Fruit fly (Drosophila melanogaster) whole organism, embryonic: ENCODE data around the gene CG15336.

ENCODE experiments used
- Atf3 ChIP-seq: fragments of 200-800 bp; sonication (Bioruptor generic); optimal IDR thresholded peaks from 3 replicates; lab custom pipeline; 2016; ENCODE audit warnings: missing biosample characterization, missing genetic modification characterization
- CG14710 ChIP-seq: fragments of 200-800 bp; sonication (Bioruptor generic); optimal IDR thresholded peaks from 3 replicates; lab custom pipeline; 2019; ENCODE audit warnings: missing biosample characterization, mild to moderate bottlenecking, missing genetic modification characterization, moderate library complexity
- CG17186 ChIP-seq: fragments of 200-800 bp; sonication (Bioruptor generic); optimal IDR thresholded peaks from 3 replicates; lab custom pipeline; 2017; ENCODE audit warnings: missing biosample characterization, missing genetic modification reagents, missing genetic modification characterization
- CG2889 ChIP-seq: fragments of 200-800 bp; sonication (Bioruptor generic); IDR thresholded peaks from 3 replicates; pipeline ENCODE4 v1.3.6; 2022; ENCODE audit warnings: missing biosample characterization, missing genetic modification characterization
- CG3065 ChIP-seq: fragments of 200-800 bp; sonication (Bioruptor generic); optimal IDR thresholded peaks from 2 replicates; lab custom pipeline; 2016; ENCODE audit warnings: missing biosample characterization, missing genetic modification characterization
- CG33213 ChIP-seq: fragments of 200-800 bp; sonication (Bioruptor generic); optimal IDR thresholded peaks from 3 replicates; lab custom pipeline; 2016; ENCODE audit warnings: missing biosample characterization, missing genetic modification characterization
- CG34422 ChIP-seq: fragments of 200-800 bp; sonication (Bioruptor generic); IDR thresholded peaks from 3 replicates; pipeline ENCODE4 v1.3.6; 2022; ENCODE audit warnings: missing biosample characterization, missing genetic modification characterization
- CG4282 ChIP-seq: fragments of 200-800 bp; sonication (Bioruptor generic); optimal IDR thresholded peaks from 2 replicates; lab custom pipeline; 2016; ENCODE audit warnings: missing biosample characterization, missing genetic modification characterization
- CG4328 ChIP-seq: fragments of 200-800 bp; sonication (Bioruptor generic); optimal IDR thresholded peaks from 3 replicates; lab custom pipeline; 2017; ENCODE audit warnings: missing biosample characterization, missing genetic modification reagents, missing genetic modification characterization
- CG6254 ChIP-seq: fragments of 200-800 bp; sonication (Bioruptor generic); optimal IDR thresholded peaks from 3 replicates; lab custom pipeline; 2017; ENCODE audit warnings: mild to moderate bottlenecking, missing biosample characterization, missing genetic modification reagents, missing genetic modification characterization
- CG7786 ChIP-seq: fragments of 200-800 bp; sonication (Bioruptor generic); optimal IDR thresholded peaks from 2 replicates; lab custom pipeline; 2016; ENCODE audit warnings: missing biosample characterization, missing genetic modification characterization
- CG9876 ChIP-seq: fragments of 200-800 bp; sonication (Bioruptor generic); optimal IDR thresholded peaks from 2 replicates; lab custom pipeline; 2016; ENCODE audit warnings: missing biosample characterization, missing genetic modification characterization
- CrebB ChIP-seq: fragments of 200-800 bp; sonication (Bioruptor generic); optimal IDR thresholded peaks from 3 replicates; lab custom pipeline; 2018; ENCODE audit warnings: missing biosample characterization, mild to moderate bottlenecking, missing genetic modification characterization
- Doc2 ChIP-seq: fragments of 200-800 bp; sonication (Bioruptor generic); IDR thresholded peaks from 2 replicates; pipeline ENCODE4 v1.3.6; 2022; ENCODE audit warnings: missing biosample characterization, missing genetic modification characterization
- Dp ChIP-seq: fragments of 200-800 bp; sonication (Bioruptor generic); optimal IDR thresholded peaks from 2 replicates; lab custom pipeline; 2018; ENCODE audit warnings: missing biosample characterization, mild to moderate bottlenecking, missing genetic modification characterization, moderate library complexity
- E2f1 ChIP-seq: fragments of 200-800 bp; sonication (Bioruptor generic); IDR thresholded peaks from 2 replicates; pipeline ENCODE4 v1.3.6; 2022; ENCODE audit warnings: missing biosample characterization, missing genetic modification characterization
- HHEX ChIP-seq: fragments of 200-800 bp; sonication (Bioruptor generic); optimal IDR thresholded peaks from 3 replicates; lab custom pipeline; 2017; ENCODE audit warnings: missing biosample characterization, mild to moderate bottlenecking, missing genetic modification characterization, missing genetic modification reagents
- HLH3B ChIP-seq: fragments of 200-800 bp; sonication (Bioruptor generic); IDR thresholded peaks from 2 replicates; pipeline ENCODE4 v1.3.6; 2022; ENCODE audit warnings: missing biosample characterization, missing genetic modification characterization
- HLH54F ChIP-seq: fragments of 200-800 bp; sonication (Bioruptor generic); optimal IDR thresholded peaks from 3 replicates; lab custom pipeline; 2016; ENCODE audit warnings: missing biosample characterization, missing genetic modification characterization
- Hmr ChIP-seq: fragments of 200-800 bp; sonication (Bioruptor generic); optimal IDR thresholded peaks from 3 replicates; lab custom pipeline; 2017; ENCODE audit warnings: mild to moderate bottlenecking, missing biosample characterization, missing genetic modification reagents, missing genetic modification characterization
- Jarid2 ChIP-seq: fragments of 200-800 bp; sonication (Bioruptor generic); optimal IDR thresholded peaks from 3 replicates; lab custom pipeline; 2017; ENCODE audit warnings: mild to moderate bottlenecking, missing biosample characterization, missing genetic modification reagents, missing genetic modification characterization
- Mad ChIP-seq: fragments of 200-800 bp; sonication (Bioruptor generic); optimal IDR thresholded peaks from 2 replicates; lab custom pipeline; 2016; ENCODE audit warnings: missing biosample characterization, missing genetic modification characterization
- Neu2 ChIP-seq: fragments of 200-800 bp; sonication (Bioruptor generic); optimal IDR thresholded peaks from 3 replicates; lab custom pipeline; 2016; ENCODE audit warnings: missing biosample characterization, missing genetic modification characterization, borderline replicate concordance
- Pdp1 ChIP-seq, 2 experiments: fragments of 200-800 bp; sonication (Bioruptor generic); optimal IDR thresholded peaks; 3 replicates each; lab custom pipeline; 2016; ENCODE audit warnings: missing biosample characterization in 2 of 2, missing genetic modification characterization in 2 of 2, mild to moderate bottlenecking in 1 of 2, moderate library complexity in 1 of 2
- Rfx ChIP-seq: fragments of 200-800 bp; sonication (Bioruptor generic); IDR thresholded peaks from 2 replicates; pipeline ENCODE4 v1.3.6; 2022; ENCODE audit warnings: missing biosample characterization, missing genetic modification characterization
- Scr ChIP-seq: fragments of 200-800 bp; sonication (Bioruptor generic); IDR thresholded peaks from 2 replicates; pipeline ENCODE4 v1.3.6; 2022; ENCODE audit warnings: missing biosample characterization, missing genetic modification characterization; ENCODE audit not compliant: partially characterized antibody
- Ssrp ChIP-seq: fragments of 200-800 bp; sonication (Bioruptor generic); optimal IDR thresholded peaks from 2 replicates; lab custom pipeline; 2018; ENCODE audit warnings: missing biosample characterization, mild to moderate bottlenecking, missing genetic modification characterization, moderate library complexity
- ara ChIP-seq: fragments of 200-800 bp; sonication (Bioruptor generic); IDR thresholded peaks from 2 replicates; pipeline ENCODE4 v1.3.6; 2022; ENCODE audit warnings: missing biosample characterization, missing genetic modification characterization
- btn ChIP-seq: fragments of 200-800 bp; sonication (Bioruptor generic); optimal IDR thresholded peaks from 2 replicates; lab custom pipeline; 2016; ENCODE audit warnings: missing biosample characterization, missing genetic modification characterization
- caup ChIP-seq: fragments of 200-800 bp; sonication (Bioruptor generic); optimal IDR thresholded peaks from 3 replicates; lab custom pipeline; 2017; ENCODE audit warnings: missing biosample characterization, mild to moderate bottlenecking, missing genetic modification characterization, moderate library complexity; ENCODE audit not compliant: severe bottlenecking
- chinmo ChIP-seq: fragments of 200-800 bp; sonication (Bioruptor generic); IDR thresholded peaks from 4 replicates; pipeline ENCODE4 v1.3.6; 2022; ENCODE audit warnings: missing biosample characterization, missing genetic modification characterization; ENCODE audit not compliant: partially characterized antibody
- disco-r ChIP-seq: fragments of 200-800 bp; sonication (Bioruptor generic); optimal IDR thresholded peaks from 2 replicates; lab custom pipeline; 2016; ENCODE audit warnings: missing biosample characterization, missing genetic modification characterization
- ftz-f1 ChIP-seq: fragments of 200-800 bp; sonication (Bioruptor generic); optimal IDR thresholded peaks from 2 replicates; lab custom pipeline; 2016; ENCODE audit warnings: missing biosample characterization, missing genetic modification characterization
- gce ChIP-seq: fragments of 200-800 bp; sonication (Bioruptor generic); IDR thresholded peaks from 3 replicates; pipeline ENCODE4 v1.3.6; 2022; ENCODE audit warnings: missing biosample characterization, missing genetic modification characterization
- gcm2 ChIP-seq: fragments of 200-800 bp; sonication (Bioruptor generic); optimal IDR thresholded peaks from 2 replicates; lab custom pipeline; 2016; ENCODE audit warnings: missing biosample characterization, missing genetic modification characterization
- gem ChIP-seq: fragments of 200-800 bp; sonication (Bioruptor generic); optimal IDR thresholded peaks from 2 replicates; lab custom pipeline; 2019; ENCODE audit warnings: missing biosample characterization, mild to moderate bottlenecking, missing genetic modification characterization, moderate library complexity
- grn ChIP-seq: fragments of 200-800 bp; sonication (Bioruptor generic); optimal IDR thresholded peaks from 3 replicates; lab custom pipeline; 2017; ENCODE audit warnings: missing biosample characterization, missing genetic modification characterization
- hbn ChIP-seq: fragments of 200-800 bp; sonication (Bioruptor generic); IDR thresholded peaks from 2 replicates; pipeline ENCODE4 v1.3.6; 2022; ENCODE audit warnings: missing biosample characterization, missing genetic modification characterization; ENCODE audit not compliant: partially characterized antibody
- mam ChIP-seq: fragments of 200-800 bp; sonication (Bioruptor generic); optimal IDR thresholded peaks from 3 replicates; lab custom pipeline; 2016; ENCODE audit warnings: missing biosample characterization, missing genetic modification characterization
- mirr ChIP-seq: fragments of 200-800 bp; sonication (Bioruptor generic); optimal IDR thresholded peaks from 3 replicates; lab custom pipeline; 2018; ENCODE audit warnings: missing biosample characterization, mild to moderate bottlenecking, missing genetic modification characterization
- nerfin-1 ChIP-seq: fragments of 200-800 bp; sonication (Bioruptor generic); optimal IDR thresholded peaks from 3 replicates; lab custom pipeline; 2019; ENCODE audit warnings: missing biosample characterization, mild to moderate bottlenecking, missing genetic modification characterization, moderate library complexity
- nom ChIP-seq: fragments of 200-800 bp; sonication (Bioruptor generic); optimal IDR thresholded peaks from 2 replicates; lab custom pipeline; 2017; ENCODE audit warnings: missing biosample characterization, missing genetic modification characterization, mild to moderate bottlenecking, moderate library complexity, missing genetic modification reagents
- ro ChIP-seq: fragments of 200-800 bp; sonication (Bioruptor generic); IDR thresholded peaks from 2 replicates; pipeline ENCODE4 v1.3.6; 2022; ENCODE audit warnings: missing biosample characterization, missing genetic modification characterization
- slou ChIP-seq: fragments of 200-800 bp; sonication (Bioruptor generic); optimal IDR thresholded peaks from 3 replicates; lab custom pipeline; 2016; ENCODE audit warnings: missing biosample characterization, missing genetic modification characterization
- slp2 ChIP-seq: fragments of 200-800 bp; sonication (Bioruptor generic); optimal IDR thresholded peaks from 2 replicates; lab custom pipeline; 2016; ENCODE audit warnings: missing biosample characterization, missing genetic modification characterization
- so ChIP-seq: fragments of 200-800 bp; sonication (Bioruptor generic); IDR thresholded peaks from 3 replicates; pipeline ENCODE4 v1.3.6; 2022; ENCODE audit warnings: missing biosample characterization, missing genetic modification characterization
- stc ChIP-seq: fragments of 200-800 bp; sonication (Bioruptor generic); IDR thresholded peaks from 2 replicates; pipeline ENCODE4 v1.3.6; 2022; ENCODE audit warnings: missing biosample characterization, missing genetic modification characterization
- toy ChIP-seq: fragments of 200-800 bp; sonication (Bioruptor generic); IDR thresholded peaks from 2 replicates; pipeline ENCODE4 v1.3.6; 2022; ENCODE audit warnings: missing biosample characterization, missing genetic modification characterization
- tup ChIP-seq: fragments of 200-800 bp; sonication (Bioruptor generic); optimal IDR thresholded peaks from 2 replicates; lab custom pipeline; 2016; ENCODE audit warnings: missing biosample characterization, mild to moderate bottlenecking, missing genetic modification characterization, moderate library complexity
- wek ChIP-seq: fragments of 200-800 bp; sonication (Bioruptor generic); optimal IDR thresholded peaks from 3 replicates; lab custom pipeline; 2018; ENCODE audit warnings: missing biosample characterization, mild to moderate bottlenecking, missing genetic modification characterization, moderate library complexity
- wor ChIP-seq: fragments of 200-800 bp; sonication (Bioruptor generic); IDR thresholded peaks from 2 replicates; pipeline ENCODE4 v1.3.6; 2022; ENCODE audit warnings: missing biosample characterization, missing genetic modification characterization

The CG15336 gene

dm6 chrX:8126149-8126548, 21.6 kb upstream of the CG15336 start (continued):
- TF ChIP-seq Pdp1 (GFP tag; optimal IDR thresholded peaks at IDR 0.05; lab: Kevin White, UChicago) (peak; percentile 31 to 43), Dp (GFP tag; lab: Kevin White, UChicago) (no peak), so (no peak), Jarid2 (GFP tag; lab: Kevin White, UChicago) (no peak), CG6254 (GFP tag; lab: Kevin White, UChicago) (peak; percentile 50), mirr (GFP tag; lab: Kevin White, UChicago) (no peak), CG4282 (no peak), Atf3 (GFP tag; lab: Kevin White, UChicago) (peak; percentile 38), HLH54F (GFP tag; lab: Kevin White, UChicago) (no peak), Ssrp (peak; percentile 65), btn (peak; percentile 27), CG9876 (GFP tag; lab: Kevin White, UChicago) (no peak), gem (tag; lab: Kevin White, UChicago) (peak; percentile 80), slp2 (GFP tag; lab: Kevin White, UChicago) (peak; percentile 7), Hmr (GFP tag; lab: Kevin White, UChicago) (no peak), caup (GFP tag; lab: Kevin White, UChicago) (no peak), ara (GFP tag; lab: Robert Waterston, UW) (peak; percentile 77), E2f1 (peak; percentile 43), gce (GFP tag; lab: Robert Waterston, UW) (peak; percentile 61; the same call in 1 of the 3 replicates), Scr (GFP tag; lab: Robert Waterston, UW) (no peak), ftz-f1 (GFP tag; lab: Kevin White, UChicago) (no peak), Mad (GFP tag; lab: Kevin White, UChicago) (no peak), HLH3B (GFP tag; lab: Robert Waterston, UW) (peak; percentile 74), wor (GFP tag; lab: Robert Waterston, UW) (peak; percentile 42; the same call in 1 of the 2 replicates), CG4328 (GFP tag; lab: Kevin White, UChicago) (no peak), stc (peak; percentile 63; the same call in 1 of the 2 replicates), Rfx (no peak), gcm2 (no peak), HHEX (GFP tag; lab: Kevin White, UChicago) (peak; percentile 17), CG2889 (GFP tag; lab: Robert Waterston, UW) (no peak), CG7786 (no peak), nom (GFP tag; lab: Kevin White, UChicago) (no peak), Doc2 (GFP tag; lab: Robert Waterston, UW) (no peak), nerfin-1 (tag; lab: Kevin White, UChicago) (peak; percentile 46), grn (GFP tag; lab: Kevin White, UChicago) (peak; percentile 6), wek (GFP tag; lab: Kevin White, UChicago) (no peak), CG34422 (GFP tag; lab: Robert Waterston, UW) (peak; percentile 70; the same call in 2 of the 3 replicates), CG3065 (GFP tag; lab: Kevin White, UChicago) (no peak), hbn (GFP tag; lab: Robert Waterston, UW) (no peak), toy (GFP tag; lab: Robert Waterston, UW) (no peak), CrebB (no peak), slou (GFP tag; lab: Kevin White, UChicago) (no peak), CG33213 (GFP tag; lab: Kevin White, UChicago) (no peak), CG14710 (tag; lab: Kevin White, UChicago) (peak; percentile 65), CG17186 (GFP tag; lab: Kevin White, UChicago) (peak; percentile 7), ro (GFP tag; lab: Robert Waterston, UW) (no peak), mam (GFP tag; lab: Kevin White, UChicago) (no peak), chinmo (no peak), disco-r (GFP tag; lab: Kevin White, UChicago) (no peak), Neu2 (GFP tag; lab: Kevin White, UChicago) (no peak), tup (GFP tag; lab: Kevin White, UChicago) (no peak)
